Fruit fly (Drosophila melanogaster) whole organism, pupa: ENCODE data around the gene Idh3b.

ENCODE experiments used
- CG14655 ChIP-seq: fragments of 200-800 bp; sonication (Bioruptor generic); optimal IDR thresholded peaks from 3 replicates; lab custom pipeline; 2017; ENCODE audit warnings: mild to moderate bottlenecking, missing biosample characterization, missing genetic modification reagents, missing genetic modification characterization
- Snoo ChIP-seq: fragments of 200-800 bp; sonication (Bioruptor generic); optimal IDR thresholded peaks from 3 replicates; lab custom pipeline; 2017; ENCODE audit warnings: missing biosample characterization, mild to moderate bottlenecking, missing genetic modification characterization, inconsistent platforms
- fd96Ca ChIP-seq: fragments of 200-800 bp; sonication (Bioruptor generic); IDR thresholded peaks from 3 replicates; pipeline ENCODE4 v1.3.6; 2022; ENCODE audit warnings: missing biosample characterization, missing genetic modification characterization

DNA sequence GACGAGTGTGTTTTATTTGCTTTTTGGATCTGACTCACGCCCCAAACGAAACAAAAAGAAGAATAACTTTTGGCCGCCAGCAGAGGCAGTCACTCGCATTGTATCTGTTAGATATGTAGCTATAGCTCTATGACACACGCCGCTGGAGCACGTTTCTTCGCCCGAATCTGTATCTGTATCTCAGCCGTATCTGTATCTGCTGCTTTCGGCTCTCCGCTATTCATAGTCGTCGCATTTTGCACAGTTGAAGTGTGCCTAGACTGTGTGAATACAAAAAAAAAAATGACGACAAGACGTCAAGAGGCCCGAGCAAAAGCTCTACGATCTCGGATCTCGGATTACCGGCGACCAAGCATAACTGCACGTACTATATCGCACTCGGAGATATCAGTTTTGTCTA lies 27.5 kb upstream of the Idh3b start:
- no peak for TF ChIP-seq fd96Ca (GFP tag; lab: Robert Waterston, UW)
- TF ChIP-seq CG14655 (GFP tag; lab: Kevin White, UChicago) = no peak
- TF ChIP-seq Snoo (tag; lab: Kevin White, UChicago) = no peak
